Worm (Caenorhabditis elegans) whole organism, young adult: ENCODE data around the gene C47E8.4.

Experiments
- B0019.2 ChIP-seq: fragments of 200-800 bp; sonication (Bioruptor generic); conservative IDR thresholded peaks from 2 replicates; pipeline ENCODE4 v1.3.6; 2022; ENCODE audit warnings: missing genetic modification reagents, missing genetic modification characterization, missing compliant biosample characterization
- B0261.1 ChIP-seq: sonication (generic microtip); optimal IDR thresholded peaks from 2 replicates; lab custom pipeline; 2016; ENCODE audit warnings: mild to moderate bottlenecking, missing genetic modification characterization, moderate library complexity, missing compliant biosample characterization
- D2030.7 ChIP-seq: fragments of 200-800 bp; sonication (Bioruptor generic); IDR thresholded peaks from 2 replicates; pipeline ENCODE4 v1.3.6; 2022; ENCODE audit warnings: missing genetic modification reagents, missing genetic modification characterization, missing compliant biosample characterization
- F23B12.7 ChIP-seq: sonication (generic microtip); optimal IDR thresholded peaks from 2 replicates; lab custom pipeline; 2017; ENCODE audit warnings: missing genetic modification characterization, mild to moderate bottlenecking, missing compliant biosample characterization, antibody characterized with exemption, moderate library complexity; ENCODE audit not compliant: insufficient read depth
- F49E8.2 ChIP-seq: sonication (generic microtip); optimal IDR thresholded peaks from 3 replicates; lab custom pipeline; 2017; ENCODE audit warnings: missing genetic modification characterization, mild to moderate bottlenecking, missing compliant biosample characterization, antibody characterized with exemption, moderate library complexity; ENCODE audit not compliant: insufficient read depth
- F57A8.1 ChIP-seq: fragments of 200-800 bp; sonication (Bioruptor generic); optimal IDR thresholded peaks from 2 replicates; lab custom pipeline; 2018; ENCODE audit warnings: mild to moderate bottlenecking, missing genetic modification characterization, moderate library complexity, missing compliant biosample characterization
- K11D2.4 ChIP-seq: fragments of 200-800 bp; sonication (Bioruptor generic); IDR thresholded peaks from 2 replicates; pipeline ENCODE4 v1.3.6; 2022; ENCODE audit warnings: missing genetic modification reagents, missing genetic modification characterization, missing compliant biosample characterization
- Y79H2A.3 ChIP-seq: fragments of 200-800 bp; sonication (Bioruptor generic); conservative IDR thresholded peaks from 2 replicates; pipeline ENCODE4 v1.3.6; 2022; ENCODE audit warnings: missing genetic modification reagents, missing genetic modification characterization, missing compliant biosample characterization
- ccch-3 ChIP-seq: fragments of 200-800 bp; sonication (Bioruptor generic); optimal IDR thresholded peaks from 2 replicates; lab custom pipeline; 2018; ENCODE audit warnings: mild to moderate bottlenecking, missing genetic modification characterization, missing compliant biosample characterization
- cebp-1 ChIP-seq, 2 experiments: fragments of 200-800 bp in 1 of 2; sonication (Bioruptor generic) in 1 of 2; sonication (generic microtip) in 1 of 2; IDR thresholded peaks in 1 of 2; optimal IDR thresholded peaks in 1 of 2; 2 replicates each; pipeline versions ENCODE4 v1.3.6 to Lab custom; 2017 to 2022; ENCODE audit warnings: missing compliant biosample characterization in 2 of 2, missing genetic modification characterization in 2 of 2, mild to moderate bottlenecking in 1 of 2, missing genetic modification reagents in 1 of 2, moderate library complexity in 1 of 2
- cebp-2 ChIP-seq: fragments of 200-800 bp; sonication (Bioruptor generic); IDR thresholded peaks from 2 replicates; pipeline ENCODE4 v1.3.6; 2022; ENCODE audit warnings: missing genetic modification characterization, missing compliant biosample characterization
- ceh-79 ChIP-seq: sonication (generic microtip); optimal IDR thresholded peaks from 2 replicates; lab custom pipeline; 2017; ENCODE audit warnings: mild to moderate bottlenecking, missing genetic modification characterization, missing compliant biosample characterization
- dox-1 ChIP-seq: fragments of 200-800 bp; sonication (Bioruptor generic); IDR thresholded peaks from 2 replicates; pipeline ENCODE4 v1.3.6; 2022; ENCODE audit warnings: missing genetic modification reagents, missing genetic modification characterization, missing compliant biosample characterization
- dpl-1 ChIP-seq: fragments of 150-350 bp; optimal IDR thresholded peaks from 2 replicates; lab custom pipeline; 2014; ENCODE audit warnings: missing biosample characterization, missing genetic modification reagents, missing genetic modification characterization
- efl-1 ChIP-seq: fragments of 150-350 bp; optimal IDR thresholded peaks from 2 replicates; lab custom pipeline; 2014; ENCODE audit warnings: missing biosample characterization, missing genetic modification reagents, missing genetic modification characterization
- egl-18 ChIP-seq: fragments of 200-800 bp; sonication (Bioruptor generic); IDR thresholded peaks from 2 replicates; pipeline ENCODE4 v1.3.6; 2022; ENCODE audit warnings: missing genetic modification reagents, missing genetic modification characterization, missing compliant biosample characterization
- egl-44 ChIP-seq: fragments of 200-800 bp; sonication (Bioruptor generic); IDR thresholded peaks from 2 replicates; pipeline ENCODE4 v1.3.6; 2022; ENCODE audit warnings: missing genetic modification reagents, missing genetic modification characterization, missing compliant biosample characterization
- ets-4 ChIP-seq: fragments of 200-800 bp; sonication (Bioruptor generic); optimal IDR thresholded peaks from 2 replicates; lab custom pipeline; 2018; ENCODE audit warnings: mild to moderate bottlenecking, missing genetic modification characterization, missing compliant biosample characterization
- hlh-12 ChIP-seq: sonication (generic microtip); optimal IDR thresholded peaks from 2 replicates; lab custom pipeline; 2016; ENCODE audit warnings: missing genetic modification characterization, missing compliant biosample characterization
- hrde-1 ChIP-seq: sonication (generic microtip); optimal IDR thresholded peaks from 2 replicates; lab custom pipeline; 2016; ENCODE audit warnings: missing genetic modification characterization, mild to moderate bottlenecking, missing compliant biosample characterization, moderate library complexity, missing genotype, missing genetic modification reagents, borderline replicate concordance
- hsf-1 ChIP-seq: fragments of 200-800 bp; sonication (Bioruptor generic); IDR thresholded peaks from 2 replicates; pipeline ENCODE4 v1.3.6; 2022; ENCODE audit warnings: missing genetic modification reagents, missing genetic modification characterization, missing compliant biosample characterization
- let-526 ChIP-seq: fragments of 200-800 bp; sonication (Bioruptor generic); IDR thresholded peaks from 2 replicates; pipeline ENCODE4 v1.3.6; 2022; ENCODE audit warnings: missing genetic modification reagents, missing genetic modification characterization, missing compliant biosample characterization
- lin-35 ChIP-seq, 3 experiments: fragments of 150-350 bp in 2 of 3; sonication (generic microtip) in 1 of 3; optimal IDR thresholded peaks; 2 replicates each; lab custom pipeline; 2014 to 2018; ENCODE audit warnings: missing biosample characterization in 3 of 3, missing genetic modification characterization in 3 of 3, missing genetic modification reagents in 3 of 3
- lin-54 ChIP-seq: fragments of 200-800 bp; sonication (Bioruptor generic); optimal IDR thresholded peaks from 2 replicates; lab custom pipeline; 2018; ENCODE audit warnings: mild to moderate bottlenecking, missing genetic modification characterization, missing compliant biosample characterization
- lsl-1 ChIP-seq: fragments of 200-800 bp; sonication (Bioruptor generic); optimal IDR thresholded peaks from 2 replicates; lab custom pipeline; 2018; ENCODE audit warnings: mild to moderate bottlenecking, missing genetic modification characterization, moderate library complexity, missing compliant biosample characterization
- mcd-1 ChIP-seq: fragments of 200-800 bp; sonication (Bioruptor generic); IDR thresholded peaks from 2 replicates; pipeline ENCODE4 v1.3.6; 2022; ENCODE audit warnings: missing genetic modification reagents, missing genetic modification characterization, missing compliant biosample characterization
- nfya-1 ChIP-seq: sonication (generic microtip); optimal IDR thresholded peaks from 2 replicates; lab custom pipeline; 2017; ENCODE audit warnings: antibody characterized with exemption, missing compliant biosample characterization, missing genetic modification characterization, borderline replicate concordance; ENCODE audit not compliant: insufficient read depth
- pbrm-1 ChIP-seq: fragments of 200-800 bp; sonication (Bioruptor generic); IDR thresholded peaks from 2 replicates; pipeline ENCODE4 v1.3.6; 2022; ENCODE audit warnings: missing genetic modification reagents, missing genetic modification characterization, missing compliant biosample characterization
- rcor-1 ChIP-seq: fragments of 200-800 bp; sonication (Bioruptor generic); IDR thresholded peaks from 2 replicates; pipeline ENCODE4 v1.3.6; 2022; ENCODE audit warnings: missing genetic modification reagents, missing genetic modification characterization, missing compliant biosample characterization
- repo-1 ChIP-seq: sonication (generic microtip); optimal IDR thresholded peaks from 2 replicates; lab custom pipeline; 2017; ENCODE audit warnings: mild to moderate bottlenecking, missing genetic modification characterization, missing compliant biosample characterization
- sdz-38 ChIP-seq: sonication (generic microtip); optimal IDR thresholded peaks from 2 replicates; lab custom pipeline; 2016; ENCODE audit warnings: missing genotype, missing genetic modification characterization, missing compliant biosample characterization
- snpc-3.4 ChIP-seq: sonication (generic microtip); optimal IDR thresholded peaks from 2 replicates; lab custom pipeline; 2017; ENCODE audit warnings: missing genetic modification characterization, mild to moderate bottlenecking, missing compliant biosample characterization, antibody characterized with exemption, moderate library complexity, missing genotype, missing genetic modification reagents
- tbp1 ChIP-seq: fragments of 200-800 bp; sonication (Bioruptor generic); optimal IDR thresholded peaks from 2 replicates; lab custom pipeline; 2018; ENCODE audit warnings: mild to moderate bottlenecking, missing genetic modification characterization, missing compliant biosample characterization
- zim-3 ChIP-seq: sonication (generic microtip); optimal IDR thresholded peaks from 2 replicates; lab custom pipeline; 2017; ENCODE audit warnings: mild to moderate bottlenecking, missing genetic modification characterization, moderate library complexity, missing compliant biosample characterization
- ztf-25 ChIP-seq: fragments of 200-800 bp; sonication (Bioruptor generic); IDR thresholded peaks from 2 replicates; pipeline ENCODE4 v1.3.6; 2022; ENCODE audit warnings: missing genetic modification reagents, missing genetic modification characterization, missing compliant biosample characterization
- ztf-3 ChIP-seq: fragments of 200-800 bp; sonication (Bioruptor generic); optimal IDR thresholded peaks from 2 replicates; lab custom pipeline; 2018; ENCODE audit warnings: mild to moderate bottlenecking, missing genetic modification characterization, missing compliant biosample characterization

The C47E8.4 gene

ce11 chrV:14685435-14686058, at the start of gene C47E8.4 (continued):
- TF ChIP-seq dpl-1 (GFP tag; lab: Kevin White, UChicago), result peak; percentile 63
- peak; percentile 90 for TF ChIP-seq ccch-3
- no peak for TF ChIP-seq hlh-12 (tag; lab: Kevin White, UChicago)
- peak; percentile 97 for TF ChIP-seq rcor-1 (GFP tag; lab: Robert Waterston, UW)
- peak; percentile 76 for TF ChIP-seq zim-3 (tag; lab: Kevin White, UChicago)
- TF ChIP-seq repo-1, result peak; percentile 88
- peak; percentile 60; the same call in 1 of the 2 replicates for TF ChIP-seq cebp-1 (GFP tag; IDR thresholded peaks at IDR 0.05; lab: Robert Waterston, UW)
- peak; percentile 92 for TF ChIP-seq cebp-1 (tag; optimal IDR thresholded peaks at IDR 0.05; lab: Kevin White, UChicago)
- no peak for TF ChIP-seq Y79H2A.3 (GFP tag; lab: Robert Waterston, UW)
- TF ChIP-seq pbrm-1, result peak; percentile 96
- peak; percentile 94 for TF ChIP-seq K11D2.4
- TF ChIP-seq F23B12.7 (tag; lab: Kevin White, UChicago), result peak; percentile 60
- TF ChIP-seq cebp-2 (GFP tag; lab: Robert Waterston, UW), result peak; percentile 91; the same call in 1 of the 2 replicates
- peak; percentile 87 for TF ChIP-seq ceh-79 (tag; lab: Kevin White, UChicago)
- peak; percentile 73 for TF ChIP-seq egl-44 (GFP tag; lab: Robert Waterston, UW)
- TF ChIP-seq tbp1, result peak; percentile 76
- peak; percentile 41 for TF ChIP-seq B0261.1
- peak; percentile 90 for TF ChIP-seq hrde-1 (tag; lab: Kevin White, UChicago)
- TF ChIP-seq D2030.7 (GFP tag; lab: Robert Waterston, UW), result peak; percentile 93
- TF ChIP-seq ztf-25, result 0 out of 2 replicates have a peak, but pooled peaks have one; percentile 80
- TF ChIP-seq nfya-1, result no peak
- peak; percentile 85 for TF ChIP-seq ztf-3 (GFP tag; lab: Kevin White, UChicago)
- TF ChIP-seq let-526 (GFP tag; lab: Robert Waterston, UW), result peak; percentile 96
- TF ChIP-seq F49E8.2 (tag; lab: Kevin White, UChicago), result peak; percentile 89
- peak in 2 of 3 experiments; percentile 84 to 94 for TF ChIP-seq lin-35 (GFP tag; optimal IDR thresholded peaks at IDR 0.05; lab: Kevin White, UChicago)
- peak; percentile 92 for TF ChIP-seq B0019.2
- no peak for TF ChIP-seq F57A8.1 (GFP tag; lab: Kevin White, UChicago)
- TF ChIP-seq lsl-1 (GFP tag; lab: Kevin White, UChicago), result peak; percentile 76
- TF ChIP-seq ets-4, result no peak
- TF ChIP-seq sdz-38 (tag; lab: Kevin White, UChicago), result no peak
- peak; percentile 94 for TF ChIP-seq egl-18 (GFP tag; lab: Robert Waterston, UW)
- TF ChIP-seq lin-54, result peak; percentile 98

- TF ChIP-seq snpc-3.4 (tag; lab: Kevin White, UChicago), result peak; percentile 5
- TF ChIP-seq dpl-1 (GFP tag; lab: Kevin White, UChicago), result peak; percentile 41
- no peak for TF ChIP-seq hsf-1 (GFP tag; lab: Robert Waterston, UW)
- TF ChIP-seq zim-3 (tag; lab: Kevin White, UChicago), result no peak
- TF ChIP-seq lsl-1 (GFP tag; lab: Kevin White, UChicago), result peak; percentile 22
- peak; percentile 78 for TF ChIP-seq efl-1
- peak; percentile 35 for TF ChIP-seq lin-54
- no peak for TF ChIP-seq dox-1 (GFP tag; lab: Robert Waterston, UW)
- TF ChIP-seq lin-35 (GFP tag; optimal IDR thresholded peaks at IDR 0.05; lab: Kevin White, UChicago), result peak in 1 of 3 experiments; percentile 72
- TF ChIP-seq mcd-1 (GFP tag; lab: Robert Waterston, UW), result peak; percentile 79
Measured at ce11 chrV:14734187-14734765, 49.0 kb upstream of the C47E8.4 start, which contains the start of gene unc-61. TSS of gene unc-61 (minus strand) at chrV:14734237.
